Fruit fly (Drosophila melanogaster) whole organism, embryonic: ENCODE measurements around the gene LysB.

Source experiments
- Abd-B ChIP-seq: fragments of 200-800 bp; sonication (Bioruptor generic); optimal IDR thresholded peaks from 2 replicates; lab custom pipeline; 2018; ENCODE audit warnings: missing biosample characterization, mild to moderate bottlenecking, missing genetic modification characterization, moderate library complexity
- CG12071 ChIP-seq: fragments of 200-800 bp; sonication (Bioruptor generic); optimal IDR thresholded peaks from 3 replicates; lab custom pipeline; 2018; ENCODE audit warnings: missing biosample characterization, mild to moderate bottlenecking, missing genetic modification characterization
- CG13296 ChIP-seq: fragments of 200-800 bp; sonication (Bioruptor generic); optimal IDR thresholded peaks from 3 replicates; lab custom pipeline; 2018; ENCODE audit warnings: missing biosample characterization, mild to moderate bottlenecking, missing genetic modification characterization
- CG15514 ChIP-seq: fragments of 200-800 bp; sonication (Bioruptor generic); optimal IDR thresholded peaks from 3 replicates; lab custom pipeline; 2017; ENCODE audit warnings: missing biosample characterization, missing genetic modification characterization, mild to moderate bottlenecking, moderate library complexity, missing genetic modification reagents
- CG2120 ChIP-seq: fragments of 200-800 bp; sonication (Bioruptor generic); optimal IDR thresholded peaks from 3 replicates; lab custom pipeline; 2016; ENCODE audit warnings: missing biosample characterization, missing genetic modification characterization
- CG2678 ChIP-seq: fragments of 200-800 bp; sonication (Bioruptor generic); optimal IDR thresholded peaks from 3 replicates; lab custom pipeline; 2019; ENCODE audit warnings: missing biosample characterization, mild to moderate bottlenecking, missing genetic modification characterization, moderate library complexity
- CG8290 ChIP-seq, 3 experiments: fragments of 200-800 bp; sonication (Bioruptor generic); optimal IDR thresholded peaks; 2 replicates each; lab custom pipeline; 2016 to 2019; ENCODE audit warnings: missing biosample characterization in 3 of 3, missing genetic modification characterization in 3 of 3, mild to moderate bottlenecking in 2 of 3, moderate library complexity in 1 of 3
- CG9932 ChIP-seq: fragments of 200-800 bp; sonication (Bioruptor generic); IDR thresholded peaks from 2 replicates; pipeline ENCODE4 v1.3.6; 2022; ENCODE audit warnings: missing biosample characterization, missing genetic modification characterization
- Dip2 ChIP-seq: fragments of 200-800 bp; sonication (Bioruptor generic); IDR thresholded peaks from 2 replicates; pipeline ENCODE4 v1.3.6; 2022; ENCODE audit warnings: missing biosample characterization, missing genetic modification characterization
- Dll ChIP-seq: fragments of 200-800 bp; sonication (Bioruptor generic); IDR thresholded peaks from 4 replicates; pipeline ENCODE4 v1.3.6; 2022; ENCODE audit warnings: missing biosample characterization, missing genetic modification characterization; ENCODE audit not compliant: partially characterized antibody
- E2f1 ChIP-seq: fragments of 200-800 bp; sonication (Bioruptor generic); IDR thresholded peaks from 2 replicates; pipeline ENCODE4 v1.3.6; 2022; ENCODE audit warnings: missing biosample characterization, missing genetic modification characterization
- Ets65A ChIP-seq: fragments of 200-800 bp; sonication (Bioruptor generic); peaks from one replicate; lab custom pipeline; 2016; ENCODE audit warnings: missing biosample characterization, missing genetic modification characterization
- Ets97D ChIP-seq: fragments of 200-800 bp; sonication (Bioruptor generic); optimal IDR thresholded peaks from 3 replicates; lab custom pipeline; 2016; ENCODE audit warnings: missing biosample characterization, missing genetic modification characterization
- Fer1 ChIP-seq: fragments of 200-800 bp; sonication (Bioruptor generic); optimal IDR thresholded peaks from 2 replicates; lab custom pipeline; 2017; ENCODE audit warnings: missing biosample characterization, mild to moderate bottlenecking, missing genetic modification characterization
- Hmr ChIP-seq: fragments of 200-800 bp; sonication (Bioruptor generic); optimal IDR thresholded peaks from 3 replicates; lab custom pipeline; 2017; ENCODE audit warnings: mild to moderate bottlenecking, missing biosample characterization, missing genetic modification reagents, missing genetic modification characterization
- Med ChIP-seq: fragments of 200-800 bp; sonication (Bioruptor generic); peaks from one replicate; lab custom pipeline; 2016; ENCODE audit warnings: missing biosample characterization, missing genetic modification characterization, mild to moderate bottlenecking, inconsistent platforms, moderate library complexity
- Meics ChIP-seq: fragments of 200-800 bp; sonication (Bioruptor generic); optimal IDR thresholded peaks from 2 replicates; lab custom pipeline; 2017; ENCODE audit warnings: missing biosample characterization, mild to moderate bottlenecking, missing genetic modification characterization
- Pdp1 ChIP-seq, 2 experiments: fragments of 200-800 bp; sonication (Bioruptor generic); optimal IDR thresholded peaks; 3 replicates each; lab custom pipeline; 2016; ENCODE audit warnings: missing biosample characterization in 2 of 2, missing genetic modification characterization in 2 of 2, mild to moderate bottlenecking in 1 of 2, moderate library complexity in 1 of 2
- Poxn ChIP-seq: fragments of 200-800 bp; sonication (Bioruptor generic); IDR thresholded peaks from 2 replicates; pipeline ENCODE4 v1.3.6; 2022; ENCODE audit warnings: missing biosample characterization, missing genetic modification characterization
- Trl ChIP-seq, 3 experiments: fragments of >200 bp in 2 of 3; fragments of 200-800 bp in 1 of 3; sonication (Bioruptor generic) in 1 of 3; optimal IDR thresholded peaks; 2 replicates in 1 of 3; 3 replicates in 2 of 3; lab custom pipeline; 2016 to 2017; ENCODE audit warnings: missing biosample characterization in 1 of 3, missing genetic modification characterization in 1 of 3
- YL-1 ChIP-seq: fragments of 200-800 bp; sonication (Bioruptor generic); optimal IDR thresholded peaks from 3 replicates; lab custom pipeline; 2017; ENCODE audit warnings: missing biosample characterization, mild to moderate bottlenecking, missing genetic modification characterization
- crol ChIP-seq: fragments of 200-800 bp; sonication (Bioruptor generic); IDR thresholded peaks from 2 replicates; pipeline ENCODE4 v1.3.6; 2022; ENCODE audit warnings: missing biosample characterization, missing genetic modification characterization
- dysf ChIP-seq: fragments of 200-800 bp; sonication (Bioruptor generic); IDR thresholded peaks from 3 replicates; pipeline ENCODE4 v1.3.6; 2022; ENCODE audit warnings: missing biosample characterization, missing genetic modification characterization
- ewg ChIP-seq: fragments of 200-800 bp; sonication (Bioruptor generic); optimal IDR thresholded peaks from 3 replicates; lab custom pipeline; 2017; ENCODE audit warnings: mild to moderate bottlenecking, missing biosample characterization, missing genetic modification reagents, missing genetic modification characterization
- fd64A ChIP-seq: fragments of 200-800 bp; sonication (Bioruptor generic); optimal IDR thresholded peaks from 3 replicates; lab custom pipeline; 2018; ENCODE audit warnings: missing biosample characterization, mild to moderate bottlenecking, missing genetic modification characterization
- gcm ChIP-seq: fragments of 200-800 bp; sonication (Bioruptor generic); optimal IDR thresholded peaks from 2 replicates; lab custom pipeline; 2019; ENCODE audit warnings: missing biosample characterization, mild to moderate bottlenecking, missing genetic modification characterization, moderate library complexity
- h ChIP-seq: fragments of >200 bp; optimal IDR thresholded peaks from 2 replicates; lab custom pipeline; 2017
- hb ChIP-seq: fragments of 200-800 bp; sonication (Bioruptor generic); IDR thresholded peaks from 3 replicates; pipeline ENCODE4 v1.3.6; 2022; ENCODE audit warnings: missing biosample characterization, missing genetic modification characterization; ENCODE audit not compliant: partially characterized antibody
- lov ChIP-seq, 2 experiments: fragments of 200-800 bp in 1 of 2; fragments of >200 bp in 1 of 2; sonication (Bioruptor generic) in 1 of 2; IDR thresholded peaks in 1 of 2; optimal IDR thresholded peaks in 1 of 2; 2 replicates in 1 of 2; 3 replicates in 1 of 2; pipeline versions ENCODE4 v1.3.6 to Lab custom; 2017 to 2022; ENCODE audit warnings: missing biosample characterization in 1 of 2, missing genetic modification characterization in 1 of 2
- nerfin-1 ChIP-seq: fragments of 200-800 bp; sonication (Bioruptor generic); optimal IDR thresholded peaks from 3 replicates; lab custom pipeline; 2019; ENCODE audit warnings: missing biosample characterization, mild to moderate bottlenecking, missing genetic modification characterization, moderate library complexity
- nom ChIP-seq: fragments of 200-800 bp; sonication (Bioruptor generic); optimal IDR thresholded peaks from 2 replicates; lab custom pipeline; 2017; ENCODE audit warnings: missing biosample characterization, missing genetic modification characterization, mild to moderate bottlenecking, moderate library complexity, missing genetic modification reagents
- onecut ChIP-seq: fragments of 200-800 bp; sonication (Bioruptor generic); IDR thresholded peaks from 2 replicates; pipeline ENCODE4 v1.3.6; 2022; ENCODE audit warnings: missing biosample characterization, missing genetic modification characterization
- prd ChIP-seq, 3 experiments: fragments of >200 bp in 2 of 3; fragments of 200-800 bp in 1 of 3; sonication (Bioruptor generic) in 1 of 3; optimal IDR thresholded peaks in 2 of 3; IDR thresholded peaks in 1 of 3; 2 replicates in 2 of 3; 3 replicates in 1 of 3; pipeline versions ENCODE4 v1.3.6 to Lab custom; 2017 to 2022; ENCODE audit warnings: missing biosample characterization in 1 of 3, missing genetic modification characterization in 1 of 3
- pzg ChIP-seq: fragments of 200-800 bp; sonication (Bioruptor generic); optimal IDR thresholded peaks from 3 replicates; lab custom pipeline; 2018; ENCODE audit warnings: missing biosample characterization, mild to moderate bottlenecking, missing genetic modification characterization, moderate library complexity
- scrt ChIP-seq: fragments of 200-800 bp; sonication (Bioruptor generic); optimal IDR thresholded peaks from 2 replicates; lab custom pipeline; 2018; ENCODE audit warnings: missing biosample characterization, mild to moderate bottlenecking, missing genetic modification characterization, moderate library complexity
- sens ChIP-seq: fragments of 200-800 bp; sonication (Bioruptor generic); peaks from one replicate; lab custom pipeline; 2016; ENCODE audit warnings: missing biosample characterization, missing genetic modification characterization
- seq ChIP-seq: fragments of 200-800 bp; sonication (Bioruptor generic); IDR thresholded peaks from 2 replicates; pipeline ENCODE4 v1.3.6; 2022; ENCODE audit warnings: missing biosample characterization, missing genetic modification characterization
- sisA ChIP-seq: fragments of 200-800 bp; sonication (Bioruptor generic); IDR thresholded peaks from 2 replicates; pipeline ENCODE4 v1.3.6; 2022; ENCODE audit warnings: missing biosample characterization, missing genetic modification characterization
- slbo ChIP-seq: fragments of 200-800 bp; sonication (Bioruptor generic); IDR thresholded peaks from 2 replicates; pipeline ENCODE4 v1.3.6; 2022; ENCODE audit warnings: missing biosample characterization, missing genetic modification characterization
- sob ChIP-seq: fragments of 200-800 bp; sonication (Bioruptor generic); IDR thresholded peaks from 2 replicates; pipeline ENCODE4 v1.3.6; 2022; ENCODE audit warnings: missing biosample characterization, missing genetic modification characterization
- vfl ChIP-seq: fragments of 200-800 bp; sonication (Bioruptor generic); optimal IDR thresholded peaks from 2 replicates; lab custom pipeline; 2016; ENCODE audit warnings: missing biosample characterization, missing genetic modification characterization

Gene LysB

dm6 chr3L:1193123-1193844 is 13.9 kb upstream of the LysB start, which contains the start of gene Trhn (continued):
- no peak for TF ChIP-seq vfl (GFP tag; lab: Kevin White, UChicago)

dm6 chr3L:1195202-1195601 is 12.0 kb upstream of the LysB start, which contains the start of gene LysX:
Gene LysX (minus strand): TSS chr3L:1195302.
- TF ChIP-seq CG8290 (GFP tag; optimal IDR thresholded peaks at IDR 0.05; lab: Kevin White, UChicago) (no peak), CG8290 (tag; optimal IDR thresholded peaks at IDR 0.05; lab: Kevin White, UChicago) (no peak), hb (0 out of 3 replicates have a peak, but pooled peaks have one; percentile 41), dysf (GFP tag; lab: Robert Waterston, UW) (no peak)

dm6 chr3L:1195868-1196552 is 11.2 kb upstream of the LysB start, which contains the start of gene Aplip1:
Gene Aplip1 (plus strand): TSS chr3L:1196317.
- peak; percentile 82 for TF ChIP-seq Med (GFP tag; lab: Kevin White, UChicago)
- TF ChIP-seq Pdp1 (GFP tag; optimal IDR thresholded peaks at IDR 0.05; lab: Kevin White, UChicago), result peak in 1 of 2 experiments; percentile 22
- TF ChIP-seq onecut, result peak; percentile 98
- TF ChIP-seq Fer1, result peak; percentile 9
- peak; percentile 28; the same call in 1 of the 2 replicates for TF ChIP-seq CG9932
- peak; percentile 96 for TF ChIP-seq ewg
- peak; percentile 21; the same call in 1 of the 2 replicates for TF ChIP-seq E2f1 (GFP tag; lab: Robert Waterston, UW)
- no peak for TF ChIP-seq lov (optimal IDR thresholded peaks at IDR 0.05; lab: Kevin White, UChicago)
- no peak for TF ChIP-seq lov (GFP tag; IDR thresholded peaks at IDR 0.05; lab: Robert Waterston, UW)
- TF ChIP-seq Dll (GFP tag; lab: Robert Waterston, UW), result no peak
- TF ChIP-seq YL-1, result peak; percentile 13
- peak; percentile 63 for TF ChIP-seq sob
- no peak for TF ChIP-seq CG15514 (GFP tag; lab: Kevin White, UChicago)
- peak; percentile 14 for TF ChIP-seq pzg (GFP tag; lab: Kevin White, UChicago)
- peak; percentile 30; the same call in 1 of the 2 replicates for TF ChIP-seq crol
- TF ChIP-seq sisA (GFP tag; lab: Robert Waterston, UW), result 0 out of 2 replicates have a peak, but pooled peaks have one; percentile 14
- peak; percentile 39 for TF ChIP-seq Ets97D (GFP tag; lab: Kevin White, UChicago)
- TF ChIP-seq Trl (optimal IDR thresholded peaks at IDR 0.05; lab: Kevin White, UChicago), result peak; percentile 47 to 55
- no peak for TF ChIP-seq Trl (GFP tag; optimal IDR thresholded peaks at IDR 0.05; lab: Kevin White, UChicago)
- no peak for TF ChIP-seq Poxn (GFP tag; lab: Robert Waterston, UW)
- no peak for TF ChIP-seq fd64A (GFP tag; lab: Kevin White, UChicago)
- TF ChIP-seq CG12071 (GFP tag; lab: Kevin White, UChicago), result peak; percentile 12
- TF ChIP-seq Hmr (GFP tag; lab: Kevin White, UChicago), result peak; percentile 3
- peak; percentile 83 for TF ChIP-seq seq (GFP tag; lab: Robert Waterston, UW)
- TF ChIP-seq prd (optimal IDR thresholded peaks at IDR 0.05; lab: Kevin White, UChicago), result no peak
- TF ChIP-seq prd (GFP tag; IDR thresholded peaks at IDR 0.05; lab: Robert Waterston, UW), result 0 out of 3 replicates have a peak, but pooled peaks have one; percentile 32
- peak; percentile 87 for TF ChIP-seq scrt (GFP tag; lab: Kevin White, UChicago)
- peak; percentile 46 for TF ChIP-seq CG2120 (GFP tag; lab: Kevin White, UChicago)
- TF ChIP-seq Abd-B (GFP tag; lab: Kevin White, UChicago), result no peak
- no peak for TF ChIP-seq gcm (GFP tag; lab: Kevin White, UChicago)
- TF ChIP-seq Meics, result peak; percentile 31
- peak; percentile 46 for TF ChIP-seq nerfin-1 (tag; lab: Kevin White, UChicago)
- peak; percentile 10 for TF ChIP-seq CG13296
- TF ChIP-seq nom (GFP tag; lab: Kevin White, UChicago), result no peak
- TF ChIP-seq CG2678 (tag; lab: Kevin White, UChicago), result peak; percentile 39
- peak; percentile 8; the same call in 1 of the 2 replicates for TF ChIP-seq slbo (GFP tag; lab: Robert Waterston, UW)
- TF ChIP-seq h, result no peak
- TF ChIP-seq Dip2 (GFP tag; lab: Robert Waterston, UW), result no peak
- TF ChIP-seq sens (GFP tag; lab: Kevin White, UChicago), result peak; percentile 16
- TF ChIP-seq Ets65A, result peak; percentile 75
